Worm (Caenorhabditis elegans) whole organism, young adult: ENCODE data around the gene Y39A1C.1.
A peak's percentile ranks its signal among the peaks of the same experiment; 100 is the strongest.

Experiments used
- aptf-3 ChIP-seq: fragments of 200-800 bp; sonication (Bioruptor generic); IDR thresholded peaks from 2 replicates; pipeline ENCODE4 v1.3.6; 2022; ENCODE audit warnings: missing genetic modification characterization, missing compliant biosample characterization
- bed-2 ChIP-seq: fragments of 200-800 bp; sonication (Bioruptor generic); IDR thresholded peaks from 2 replicates; pipeline ENCODE4 v1.3.6; 2022; ENCODE audit warnings: missing genetic modification reagents, missing genetic modification characterization, missing compliant biosample characterization
- dox-1 ChIP-seq: fragments of 200-800 bp; sonication (Bioruptor generic); IDR thresholded peaks from 2 replicates; pipeline ENCODE4 v1.3.6; 2022; ENCODE audit warnings: missing genetic modification reagents, missing genetic modification characterization, missing compliant biosample characterization
- hmg-1.2 ChIP-seq: fragments of 200-800 bp; sonication (Bioruptor generic); IDR thresholded peaks from 2 replicates; pipeline ENCODE4 v1.3.6; 2022; ENCODE audit warnings: missing genetic modification reagents, missing genetic modification characterization, missing compliant biosample characterization
- lin-54 ChIP-seq: fragments of 200-800 bp; sonication (Bioruptor generic); optimal IDR thresholded peaks from 2 replicates; lab custom pipeline; 2018; ENCODE audit warnings: mild to moderate bottlenecking, missing genetic modification characterization, missing compliant biosample characterization
- snpc-4 ChIP-seq, 5 experiments: fragments of 150-350 bp in 1 of 5; sonication (generic microtip) in 4 of 5; optimal IDR thresholded peaks; 2 replicates each; lab custom pipeline; 2014 to 2018; ENCODE audit warnings: missing genetic modification characterization in 5 of 5, missing biosample characterization in 3 of 5, antibody characterized with exemption in 2 of 5, mild to moderate bottlenecking in 2 of 5, missing compliant biosample characterization in 2 of 5, missing genotype in 2 of 5, moderate library complexity in 2 of 5, missing genetic modification reagents in 1 of 5
- unc-130 ChIP-seq: sonication (generic microtip); optimal IDR thresholded peaks from 2 replicates; lab custom pipeline; 2016; ENCODE audit warnings: missing genetic modification reagents, missing genetic modification characterization, missing compliant biosample characterization
- unc-62 ChIP-seq: fragments of 150-350 bp; optimal IDR thresholded peaks from 2 replicates; lab custom pipeline; 2014; ENCODE audit warnings: missing biosample characterization, missing genetic modification reagents, missing genetic modification characterization

ce11 chrIII:10810837-10811814 lies 44.1 kb upstream of the Y39A1C.1 start:
- no peak for TF ChIP-seq unc-130 (GFP tag; lab: Kevin White, UChicago)
- peak; percentile 56 for TF ChIP-seq lin-54 (GFP tag; lab: Kevin White, UChicago)
- peak; percentile 41 for TF ChIP-seq snpc-4 (GFP tag; optimal IDR thresholded peaks at IDR 0.05; lab: Kevin White, UChicago)
- TF ChIP-seq snpc-4 (tag; optimal IDR thresholded peaks at IDR 0.05; lab: Kevin White, UChicago) = no peak
- peak; percentile 80; the same call in 1 of the 2 replicates for TF ChIP-seq aptf-3
- TF ChIP-seq bed-2 (GFP tag; lab: Robert Waterston, UW) = 0 out of 2 replicates have a peak, but pooled peaks have one; percentile 8
- peak; percentile 69 for TF ChIP-seq dox-1 (GFP tag; lab: Robert Waterston, UW)
- TF ChIP-seq unc-62 = no peak
- peak; percentile 62 for TF ChIP-seq hmg-1.2 (GFP tag; lab: Robert Waterston, UW)
